Fruit fly (Drosophila melanogaster) whole organism, embryonic: ENCODE results near the gene eIF4E5.
A peak's percentile ranks its signal among the peaks of the same experiment; 100 is the strongest.

Experiments
- Abd-B ChIP-seq: fragments of 200-800 bp; sonication (Bioruptor generic); optimal IDR thresholded peaks from 2 replicates; lab custom pipeline; 2018; ENCODE audit warnings: missing biosample characterization, mild to moderate bottlenecking, missing genetic modification characterization, moderate library complexity
- BEAF-32 ChIP-seq: fragments of 200-800 bp; sonication (Bioruptor generic); optimal IDR thresholded peaks from 3 replicates; lab custom pipeline; 2017; ENCODE audit warnings: missing biosample characterization, missing genetic modification characterization, mild to moderate bottlenecking, moderate library complexity, missing genetic modification reagents
- Bgb ChIP-seq: fragments of 200-800 bp; sonication (Bioruptor generic); IDR thresholded peaks from 2 replicates; pipeline ENCODE4 v1.3.6; 2022; ENCODE audit warnings: missing biosample characterization, missing genetic modification characterization; ENCODE audit not compliant: partially characterized antibody
- C15 ChIP-seq: fragments of 200-800 bp; sonication (Bioruptor generic); IDR thresholded peaks from 3 replicates; pipeline ENCODE4 v1.3.6; 2022; ENCODE audit warnings: missing biosample characterization, missing genetic modification characterization
- CG1024 ChIP-seq: fragments of 200-800 bp; sonication (Bioruptor generic); IDR thresholded peaks from 2 replicates; pipeline ENCODE4 v1.3.6; 2022; ENCODE audit warnings: missing biosample characterization, missing genetic modification characterization
- CG11398 ChIP-seq: fragments of 200-800 bp; sonication (Bioruptor generic); optimal IDR thresholded peaks from 2 replicates; lab custom pipeline; 2016; ENCODE audit warnings: missing biosample characterization, missing genetic modification characterization
- CG11504 ChIP-seq: fragments of 200-800 bp; sonication (Bioruptor generic); optimal IDR thresholded peaks from 3 replicates; lab custom pipeline; 2019; ENCODE audit warnings: missing biosample characterization, mild to moderate bottlenecking, missing genetic modification characterization, moderate library complexity
- CG11696 ChIP-seq: fragments of 200-800 bp; sonication (Bioruptor generic); IDR thresholded peaks from 2 replicates; pipeline ENCODE4 v1.3.6; 2022; ENCODE audit warnings: missing biosample characterization, missing genetic modification characterization
- CG12236 ChIP-seq: fragments of 200-800 bp; sonication (Bioruptor generic); optimal IDR thresholded peaks from 2 replicates; lab custom pipeline; 2016; ENCODE audit warnings: missing biosample characterization, missing genetic modification characterization
- CG13424 ChIP-seq: fragments of 200-800 bp; sonication (Bioruptor generic); optimal IDR thresholded peaks from 2 replicates; lab custom pipeline; 2019; ENCODE audit warnings: missing biosample characterization, mild to moderate bottlenecking, missing genetic modification characterization, moderate library complexity
- CG14710 ChIP-seq: fragments of 200-800 bp; sonication (Bioruptor generic); optimal IDR thresholded peaks from 3 replicates; lab custom pipeline; 2019; ENCODE audit warnings: missing biosample characterization, mild to moderate bottlenecking, missing genetic modification characterization, moderate library complexity
- CG1647 ChIP-seq: fragments of 200-800 bp; sonication (Bioruptor generic); optimal IDR thresholded peaks from 3 replicates; lab custom pipeline; 2016; ENCODE audit warnings: missing biosample characterization, missing genetic modification characterization
- CG17385 ChIP-seq: fragments of 200-800 bp; sonication (Bioruptor generic); optimal IDR thresholded peaks from 3 replicates; lab custom pipeline; 2018; ENCODE audit warnings: missing biosample characterization, mild to moderate bottlenecking, missing genetic modification characterization
- CG17802 ChIP-seq: fragments of 200-800 bp; sonication (Bioruptor generic); optimal IDR thresholded peaks from 2 replicates; lab custom pipeline; 2018; ENCODE audit warnings: missing biosample characterization, mild to moderate bottlenecking, missing genetic modification characterization, moderate library complexity
- CG18476 ChIP-seq: fragments of 200-800 bp; sonication (Bioruptor generic); optimal IDR thresholded peaks from 2 replicates; lab custom pipeline; 2016; ENCODE audit warnings: missing biosample characterization, mild to moderate bottlenecking, missing genetic modification characterization
- CG18764 ChIP-seq: fragments of 200-800 bp; sonication (Bioruptor generic); optimal IDR thresholded peaks from 3 replicates; lab custom pipeline; 2016; ENCODE audit warnings: missing biosample characterization, missing genetic modification characterization
- CG33557 ChIP-seq: fragments of 200-800 bp; sonication (Bioruptor generic); optimal IDR thresholded peaks from 2 replicates; lab custom pipeline; 2019; ENCODE audit warnings: missing biosample characterization, mild to moderate bottlenecking, missing genetic modification characterization, moderate library complexity
- CG3407 ChIP-seq: fragments of 200-800 bp; sonication (Bioruptor generic); optimal IDR thresholded peaks from 2 replicates; lab custom pipeline; 2018; ENCODE audit warnings: missing biosample characterization, mild to moderate bottlenecking, missing genetic modification characterization
- CG34376 ChIP-seq: fragments of 200-800 bp; sonication (Bioruptor generic); optimal IDR thresholded peaks from 2 replicates; lab custom pipeline; 2018; ENCODE audit warnings: missing biosample characterization, mild to moderate bottlenecking, missing genetic modification characterization
- CG4424 ChIP-seq: fragments of 200-800 bp; sonication (Bioruptor generic); optimal IDR thresholded peaks from 3 replicates; lab custom pipeline; 2016; ENCODE audit warnings: missing biosample characterization, missing genetic modification characterization
- CG5245 ChIP-seq: fragments of 200-800 bp; sonication (Bioruptor generic); optimal IDR thresholded peaks from 3 replicates; lab custom pipeline; 2016; ENCODE audit warnings: missing biosample characterization, missing genetic modification characterization
- CG6254 ChIP-seq: fragments of 200-800 bp; sonication (Bioruptor generic); optimal IDR thresholded peaks from 3 replicates; lab custom pipeline; 2017; ENCODE audit warnings: mild to moderate bottlenecking, missing biosample characterization, missing genetic modification reagents, missing genetic modification characterization
- CG6765 ChIP-seq: fragments of 200-800 bp; sonication (Bioruptor generic); optimal IDR thresholded peaks from 3 replicates; lab custom pipeline; 2017; ENCODE audit warnings: missing biosample characterization, mild to moderate bottlenecking, missing genetic modification characterization
- CG7372 ChIP-seq: fragments of 200-800 bp; sonication (Bioruptor generic); IDR thresholded peaks from 2 replicates; pipeline ENCODE4 v1.3.6; 2022; ENCODE audit warnings: missing biosample characterization, missing genetic modification characterization
- CG7928 ChIP-seq: fragments of 200-800 bp; sonication (Bioruptor generic); optimal IDR thresholded peaks from 2 replicates; lab custom pipeline; 2017; ENCODE audit warnings: missing biosample characterization, mild to moderate bottlenecking, missing genetic modification characterization
- CrebB ChIP-seq: fragments of 200-800 bp; sonication (Bioruptor generic); optimal IDR thresholded peaks from 3 replicates; lab custom pipeline; 2018; ENCODE audit warnings: missing biosample characterization, mild to moderate bottlenecking, missing genetic modification characterization
- E2f1 ChIP-seq: fragments of 200-800 bp; sonication (Bioruptor generic); IDR thresholded peaks from 2 replicates; pipeline ENCODE4 v1.3.6; 2022; ENCODE audit warnings: missing biosample characterization, missing genetic modification characterization
- Fer3 ChIP-seq: fragments of 200-800 bp; sonication (Bioruptor generic); optimal IDR thresholded peaks from 2 replicates; lab custom pipeline; 2018; ENCODE audit warnings: missing biosample characterization, mild to moderate bottlenecking, missing genetic modification characterization, moderate library complexity
- Lim3 ChIP-seq: fragments of 200-800 bp; sonication (Bioruptor generic); IDR thresholded peaks from 2 replicates; pipeline ENCODE4 v1.3.6; 2022; ENCODE audit warnings: missing biosample characterization, missing genetic modification characterization
- Mad ChIP-seq: fragments of 200-800 bp; sonication (Bioruptor generic); optimal IDR thresholded peaks from 2 replicates; lab custom pipeline; 2016; ENCODE audit warnings: missing biosample characterization, missing genetic modification characterization
- Meics ChIP-seq: fragments of 200-800 bp; sonication (Bioruptor generic); optimal IDR thresholded peaks from 2 replicates; lab custom pipeline; 2017; ENCODE audit warnings: missing biosample characterization, mild to moderate bottlenecking, missing genetic modification characterization
- Mrtf ChIP-seq: fragments of 200-800 bp; sonication (Bioruptor generic); IDR thresholded peaks from 3 replicates; pipeline ENCODE4 v1.3.6; 2022; ENCODE audit warnings: missing biosample characterization, missing genetic modification characterization
- NC2α ChIP-seq: fragments of 200-800 bp; sonication (Bioruptor generic); optimal IDR thresholded peaks from 2 replicates; lab custom pipeline; 2016; ENCODE audit warnings: missing biosample characterization, missing genetic modification characterization
- PHDP ChIP-seq: fragments of 200-800 bp; sonication (Bioruptor generic); optimal IDR thresholded peaks from 3 replicates; lab custom pipeline; 2018; ENCODE audit warnings: missing biosample characterization, mild to moderate bottlenecking, missing genetic modification characterization, moderate library complexity
- Poxn ChIP-seq: fragments of 200-800 bp; sonication (Bioruptor generic); IDR thresholded peaks from 2 replicates; pipeline ENCODE4 v1.3.6; 2022; ENCODE audit warnings: missing biosample characterization, missing genetic modification characterization
- Ravus ChIP-seq: fragments of 200-800 bp; sonication (Bioruptor generic); IDR thresholded peaks from 2 replicates; pipeline ENCODE4 v1.3.6; 2022; ENCODE audit warnings: missing biosample characterization, missing genetic modification characterization
- az2 ChIP-seq: fragments of 200-800 bp; sonication (Bioruptor generic); optimal IDR thresholded peaks from 3 replicates; lab custom pipeline; 2016; ENCODE audit warnings: missing biosample characterization, missing genetic modification characterization
- fd64A ChIP-seq: fragments of 200-800 bp; sonication (Bioruptor generic); optimal IDR thresholded peaks from 3 replicates; lab custom pipeline; 2018; ENCODE audit warnings: missing biosample characterization, mild to moderate bottlenecking, missing genetic modification characterization
- gem ChIP-seq: fragments of 200-800 bp; sonication (Bioruptor generic); optimal IDR thresholded peaks from 2 replicates; lab custom pipeline; 2019; ENCODE audit warnings: missing biosample characterization, mild to moderate bottlenecking, missing genetic modification characterization, moderate library complexity
- hb ChIP-seq: fragments of 200-800 bp; sonication (Bioruptor generic); IDR thresholded peaks from 3 replicates; pipeline ENCODE4 v1.3.6; 2022; ENCODE audit warnings: missing biosample characterization, missing genetic modification characterization; ENCODE audit not compliant: partially characterized antibody
- maf-S ChIP-seq: fragments of 200-800 bp; sonication (Bioruptor generic); optimal IDR thresholded peaks from 2 replicates; lab custom pipeline; 2016; ENCODE audit warnings: missing biosample characterization, missing genetic modification characterization
- nom ChIP-seq: fragments of 200-800 bp; sonication (Bioruptor generic); optimal IDR thresholded peaks from 2 replicates; lab custom pipeline; 2017; ENCODE audit warnings: missing biosample characterization, missing genetic modification characterization, mild to moderate bottlenecking, moderate library complexity, missing genetic modification reagents
- odd ChIP-seq: fragments of 200-800 bp; sonication (Bioruptor generic); optimal IDR thresholded peaks from 2 replicates; lab custom pipeline; 2017; ENCODE audit warnings: missing biosample characterization, mild to moderate bottlenecking, missing genetic modification characterization
- sc ChIP-seq, 3 experiments: fragments of >200 bp in 2 of 3; fragments of 200-800 bp in 1 of 3; sonication (Bioruptor generic) in 1 of 3; optimal IDR thresholded peaks; 2 replicates in 2 of 3; 3 replicates in 1 of 3; lab custom pipeline; 2017; ENCODE audit warnings: mild to moderate bottlenecking in 1 of 3, missing biosample characterization in 1 of 3, missing genetic modification characterization in 1 of 3, missing genetic modification reagents in 1 of 3
- schlank ChIP-seq: fragments of 200-800 bp; sonication (Bioruptor generic); optimal IDR thresholded peaks from 2 replicates; lab custom pipeline; 2018; ENCODE audit warnings: missing biosample characterization, mild to moderate bottlenecking, missing genetic modification characterization
- shn ChIP-seq: fragments of 200-800 bp; sonication (Bioruptor generic); optimal IDR thresholded peaks from 3 replicates; lab custom pipeline; 2016; ENCODE audit warnings: missing biosample characterization, missing genetic modification characterization
- tio ChIP-seq: fragments of 200-800 bp; sonication (Bioruptor generic); optimal IDR thresholded peaks from 2 replicates; lab custom pipeline; 2017; ENCODE audit warnings: missing biosample characterization, missing genetic modification characterization, inconsistent platforms
- wor ChIP-seq: fragments of 200-800 bp; sonication (Bioruptor generic); IDR thresholded peaks from 2 replicates; pipeline ENCODE4 v1.3.6; 2022; ENCODE audit warnings: missing biosample characterization, missing genetic modification characterization

Gene eIF4E5

DNA sequence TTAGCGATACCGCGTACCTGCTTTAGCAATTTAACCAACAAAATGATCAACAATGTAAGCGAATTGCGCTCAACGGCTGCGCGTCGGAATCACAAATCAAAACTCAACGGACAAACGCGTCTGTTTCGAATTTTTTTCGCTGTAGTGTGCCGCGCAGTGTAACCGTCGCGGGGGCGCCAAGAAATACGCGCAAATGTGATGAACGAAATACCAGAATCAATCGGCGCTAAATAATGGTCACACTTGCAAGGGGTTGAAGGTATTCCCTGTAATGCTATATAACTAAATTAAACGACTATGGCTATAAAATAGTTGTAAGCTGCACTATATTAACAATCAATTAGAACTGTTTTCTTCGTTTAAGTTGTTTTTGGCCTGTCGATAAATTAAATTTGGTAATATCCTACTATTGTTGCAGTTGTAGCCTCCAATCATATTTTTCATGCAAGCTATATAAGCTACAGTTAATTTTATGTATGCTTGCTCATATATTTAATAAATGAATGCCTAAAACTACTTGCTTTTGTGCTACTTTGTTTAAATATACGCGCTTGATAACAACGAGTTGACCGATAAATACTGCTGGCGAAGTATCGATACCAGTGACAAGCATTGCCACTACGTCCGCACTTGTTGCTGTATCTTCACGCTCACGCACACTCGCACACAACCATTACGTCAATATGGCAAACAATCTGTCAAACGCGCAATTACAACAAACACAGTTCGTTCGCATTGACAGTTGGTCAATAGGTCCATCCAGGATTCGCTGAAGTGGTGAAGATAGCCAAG, 17.3 kb downstream of the eIF4E5 start, which contains the start of the genes pbl and CG8281 (continued):
- no peak for TF ChIP-seq nom (GFP tag; lab: Kevin White, UChicago)
- TF ChIP-seq CG11504 (tag; lab: Kevin White, UChicago) = peak; percentile 64
- no peak for TF ChIP-seq CG11398 (GFP tag; lab: Kevin White, UChicago)
- TF ChIP-seq fd64A (GFP tag; lab: Kevin White, UChicago) = no peak
- TF ChIP-seq CG1024 (GFP tag; lab: Robert Waterston, UW) = 0 out of 2 replicates have a peak, but pooled peaks have one; percentile 36
- no peak for TF ChIP-seq CG6254
- TF ChIP-seq NC2α (GFP tag; lab: Kevin White, UChicago) = no peak
- peak; percentile 36; the same call in 1 of the 2 replicates for TF ChIP-seq CG11696 (GFP tag; lab: Robert Waterston, UW)
- TF ChIP-seq Abd-B (GFP tag; lab: Kevin White, UChicago) = peak; percentile 34
- TF ChIP-seq wor (GFP tag; lab: Robert Waterston, UW) = no peak
- no peak for TF ChIP-seq CG5245
- TF ChIP-seq CG4424 = peak; percentile 23
- TF ChIP-seq Mad (GFP tag; lab: Kevin White, UChicago) = no peak
- TF ChIP-seq shn (GFP tag; lab: Kevin White, UChicago) = peak; percentile 20
- peak; percentile 28 for TF ChIP-seq CG6765
- TF ChIP-seq CG7928 (GFP tag; lab: Kevin White, UChicago) = peak; percentile 34
- no peak for TF ChIP-seq CG12236 (GFP tag; lab: Kevin White, UChicago)
- TF ChIP-seq Ravus (GFP tag; lab: Robert Waterston, UW) = no peak
- TF ChIP-seq BEAF-32 (GFP tag; lab: Kevin White, UChicago) = peak; percentile 88
- TF ChIP-seq PHDP (tag; lab: Kevin White, UChicago) = peak; percentile 66
- TF ChIP-seq hb = peak; percentile 61; the same call in 2 of the 3 replicates
- no peak for TF ChIP-seq CG7372 (GFP tag; lab: Robert Waterston, UW)
- peak; percentile 22 for TF ChIP-seq CG17385 (GFP tag; lab: Kevin White, UChicago)
- no peak for TF ChIP-seq Poxn (GFP tag; lab: Robert Waterston, UW)
- no peak for TF ChIP-seq CG17802 (tag; lab: Kevin White, UChicago)
- no peak for TF ChIP-seq Mrtf (GFP tag; lab: Robert Waterston, UW)
- no peak for TF ChIP-seq CG18476
- no peak for TF ChIP-seq CrebB (tag; lab: Kevin White, UChicago)
- no peak for TF ChIP-seq schlank (tag; lab: Kevin White, UChicago)
- no peak for TF ChIP-seq C15 (GFP tag; lab: Robert Waterston, UW)
- TF ChIP-seq Bgb = peak; percentile 78
- TF ChIP-seq CG33557 (GFP tag; lab: Kevin White, UChicago) = no peak
- TF ChIP-seq Meics = peak; percentile 26
- no peak for TF ChIP-seq tio (GFP tag; lab: Kevin White, UChicago)
- TF ChIP-seq CG14710 = peak; percentile 68
- no peak for TF ChIP-seq CG3407 (GFP tag; lab: Kevin White, UChicago)
- peak; percentile 57 for TF ChIP-seq az2
- no peak for TF ChIP-seq odd (GFP tag; lab: Kevin White, UChicago)
- TF ChIP-seq CG1647 (GFP tag; lab: Kevin White, UChicago) = peak; percentile 32
- peak; percentile 65 for TF ChIP-seq gem (tag; lab: Kevin White, UChicago)
- peak; percentile 54 for TF ChIP-seq E2f1 (GFP tag; lab: Robert Waterston, UW)
- TF ChIP-seq CG34376 (GFP tag; lab: Kevin White, UChicago) = no peak
- peak; percentile 52 for TF ChIP-seq CG13424
- TF ChIP-seq Lim3 (GFP tag; lab: Robert Waterston, UW) = no peak
- TF ChIP-seq maf-S = peak; percentile 15
- TF ChIP-seq CG18764 = no peak
- TF ChIP-seq Fer3 (tag; lab: Kevin White, UChicago) = peak; percentile 24
- no peak for TF ChIP-seq sc (optimal IDR thresholded peaks at IDR 0.05; lab: Kevin White, UChicago)
- no peak for TF ChIP-seq sc (GFP tag; optimal IDR thresholded peaks at IDR 0.05; lab: Kevin White, UChicago)
